Comparison of ENCODE assay signal across 1 fruit fly cellular context in genomic region chr2L:13268040-13268652, dm6.
TF ChIP-seq lines count a peak whose summit lies in the region.

No protein-coding gene starts in this region.

TF ChIP-seq in whole organism, prepupa, 60 proteins besides CTCF, POLR2A, EP300 and RAD21 (continued from another document):
- TF ChIP-seq CG6163 (GFP tag; IDR thresholded peaks at IDR 0.05; lab: Robert Waterston, UW) (no peak), CG15336 (GFP tag; IDR thresholded peaks at IDR 0.05; lab: Robert Waterston, UW) (peak; percentile 70), CG9139 (GFP tag; optimal IDR thresholded peaks at IDR 0.05; lab: Kevin White, UChicago) (no peak), CG34406 (GFP tag; optimal IDR thresholded peaks at IDR 0.05; lab: Kevin White, UChicago) (no peak), Sox15 (GFP tag; optimal IDR thresholded peaks at IDR 0.05; lab: Kevin White, UChicago) (no peak), CG10631 (GFP tag; optimal IDR thresholded peaks at IDR 0.05; lab: Kevin White, UChicago) (peak; percentile 51), CG11294 (GFP tag; IDR thresholded peaks at IDR 0.05; lab: Robert Waterston, UW) (no peak), CG8119 (GFP tag; IDR thresholded peaks at IDR 0.05; lab: Robert Waterston, UW) (peak; percentile 72), CG31627 (GFP tag; optimal IDR thresholded peaks at IDR 0.05; lab: Kevin White, UChicago) (no peak), CG16779 (tag; optimal IDR thresholded peaks at IDR 0.05; lab: Kevin White, UChicago) (no peak), lz (GFP tag; optimal IDR thresholded peaks at IDR 0.05; lab: Kevin White, UChicago) (no peak), spab (GFP tag; optimal IDR thresholded peaks at IDR 0.05; lab: Kevin White, UChicago) (peak; percentile 33), Sox102F (GFP tag; optimal IDR thresholded peaks at IDR 0.05; lab: Kevin White, UChicago) (no peak), CG6276 (GFP tag; optimal IDR thresholded peaks at IDR 0.05; lab: Kevin White, UChicago) (peak; percentile 25), fd85E (GFP tag; optimal IDR thresholded peaks at IDR 0.05; lab: Kevin White, UChicago) (no peak), achi (GFP tag; optimal IDR thresholded peaks at IDR 0.05; lab: Kevin White, UChicago) (peak; percentile 60), CG10669 (GFP tag; optimal IDR thresholded peaks at IDR 0.05; lab: Kevin White, UChicago) (peak; percentile 26), topi (GFP tag; optimal IDR thresholded peaks at IDR 0.05; lab: Kevin White, UChicago) (no peak), CG8319 (GFP tag; optimal IDR thresholded peaks at IDR 0.05; lab: Kevin White, UChicago) (no peak), pdm3 (GFP tag; optimal IDR thresholded peaks at IDR 0.05; lab: Kevin White, UChicago) (no peak), Ets21C (GFP tag; optimal IDR thresholded peaks at IDR 0.05; lab: Kevin White, UChicago) (no peak), CG8632 (GFP tag; optimal IDR thresholded peaks at IDR 0.05; lab: Kevin White, UChicago) (no peak), Sox14 (GFP tag; optimal IDR thresholded peaks at IDR 0.05; lab: Kevin White, UChicago) (peak; percentile 25), acj6 (GFP tag; optimal IDR thresholded peaks at IDR 0.05; lab: Kevin White, UChicago) (peak; percentile 19)
